Worm (Caenorhabditis elegans): ENCODE measurements around the gene sri-4.

The sri-4 gene

DNA sequence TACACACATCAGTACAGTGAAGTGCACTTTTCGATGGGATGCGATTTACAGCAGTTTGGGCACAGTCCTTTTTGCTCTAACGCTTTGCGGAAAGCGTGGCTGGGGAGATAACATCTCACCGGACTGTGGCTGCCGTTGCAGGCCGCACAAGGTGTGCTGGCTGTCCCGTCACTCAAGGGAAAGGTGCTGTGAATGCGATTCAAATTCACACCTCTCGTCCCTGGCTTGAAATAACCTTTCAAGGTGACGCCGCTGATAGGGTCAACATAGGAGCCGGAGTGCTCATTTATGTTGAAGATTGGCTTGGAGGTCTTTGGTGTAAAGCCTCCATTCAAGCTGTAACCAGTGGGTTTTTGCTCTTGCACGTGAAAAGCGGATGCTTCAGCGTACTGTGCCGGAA, 45.9 kb downstream of the sri-4 start:
- TF ChIP-seq aha-1 (tag), result peak; percentile 81
- no peak for TF ChIP-seq ztf-11 (tag; optimal IDR thresholded peaks at IDR 0.05)
- TF ChIP-seq ceh-20 (GFP tag; IDR thresholded peaks at IDR 0.05), result no peak

DNA sequence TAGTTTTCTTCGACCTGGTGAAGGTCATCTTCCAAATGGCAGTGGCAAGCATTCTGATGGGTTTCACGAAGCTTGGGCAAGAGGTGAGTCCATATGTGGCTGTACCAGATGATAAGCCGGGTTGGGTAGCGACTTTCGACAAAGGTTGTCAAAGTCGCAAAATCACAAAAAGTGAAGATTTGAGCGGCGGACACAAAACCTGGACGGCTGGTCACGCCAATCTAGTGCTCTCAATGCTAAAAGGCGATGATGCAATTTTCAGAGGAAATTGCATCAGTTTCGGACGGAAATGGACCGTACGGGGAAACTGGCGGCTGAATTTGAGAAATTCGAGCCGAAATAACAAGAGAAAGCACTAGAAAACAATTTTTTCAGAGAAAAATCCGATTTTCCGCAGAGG, 49.1 kb downstream of the sri-4 start:
- TF ChIP-seq nhr-28 (tag; optimal IDR thresholded peaks at IDR 0.05) (no peak), ceh-20 (GFP tag; IDR thresholded peaks at IDR 0.05) (no peak), ZK546.5 (tag; optimal IDR thresholded peaks at IDR 0.05) (no peak), cey-2 (tag; optimal IDR thresholded peaks at IDR 0.05; ENCODE audit: borderline replicate concordance, insufficient read depth) (no peak), snpc-4 (tag; optimal IDR thresholded peaks at IDR 0.05) (no peak), nhr-41 (GFP tag; IDR thresholded peaks at IDR 0.05) (no peak), jun-1 (tag; optimal IDR thresholded peaks at IDR 0.05) (no peak), lin-38 (GFP tag; IDR thresholded peaks at IDR 0.05) (no peak), lin-39 (tag; optimal IDR thresholded peaks at IDR 0.05) (no peak), nhr-10 (tag; optimal IDR thresholded peaks at IDR 0.05) (no peak)

Data from whole organism, L4 larva.